Fruit fly (Drosophila melanogaster) whole organism, embryonic: Measurements from ENCODE around the gene CG11085.

Experiments
- Ada2b ChIP-seq: fragments of 200-800 bp; sonication (Bioruptor generic); IDR thresholded peaks from 2 replicates; pipeline ENCODE4 v1.3.6; 2022; ENCODE audit warnings: missing biosample characterization, missing genetic modification characterization
- Adf1 ChIP-seq: fragments of 200-800 bp; sonication (Bioruptor generic); IDR thresholded peaks from 2 replicates; pipeline ENCODE4 v1.3.6; 2022; ENCODE audit warnings: missing biosample characterization, missing genetic modification characterization
- CG10654 ChIP-seq: fragments of 200-800 bp; sonication (Bioruptor generic); optimal IDR thresholded peaks from 2 replicates; lab custom pipeline; 2016; ENCODE audit warnings: missing biosample characterization, missing genetic modification characterization
- CG11696 ChIP-seq: fragments of 200-800 bp; sonication (Bioruptor generic); IDR thresholded peaks from 2 replicates; pipeline ENCODE4 v1.3.6; 2022; ENCODE audit warnings: missing biosample characterization, missing genetic modification characterization
- CG12104 ChIP-seq: fragments of 200-800 bp; sonication (Bioruptor generic); optimal IDR thresholded peaks from 3 replicates; lab custom pipeline; 2016; ENCODE audit warnings: missing biosample characterization, missing genetic modification characterization
- CG12155 ChIP-seq: fragments of 200-800 bp; sonication (Bioruptor generic); optimal IDR thresholded peaks from 3 replicates; lab custom pipeline; 2016; ENCODE audit warnings: missing biosample characterization, missing genetic modification characterization
- CG14860 ChIP-seq: fragments of 200-800 bp; sonication (Bioruptor generic); IDR thresholded peaks from 3 replicates; pipeline ENCODE4 v1.3.6; 2022; ENCODE audit warnings: missing biosample characterization, missing genetic modification characterization; ENCODE audit not compliant: partially characterized antibody
- CG15073 ChIP-seq: fragments of 200-800 bp; sonication (Bioruptor generic); optimal IDR thresholded peaks from 2 replicates; lab custom pipeline; 2016; ENCODE audit warnings: missing biosample characterization, missing genetic modification characterization
- CG15269 ChIP-seq: fragments of 200-800 bp; sonication (Bioruptor generic); optimal IDR thresholded peaks from 2 replicates; lab custom pipeline; 2018; ENCODE audit warnings: missing biosample characterization, mild to moderate bottlenecking, missing genetic modification characterization, moderate library complexity
- CG1603 ChIP-seq: fragments of 200-800 bp; sonication (Bioruptor generic); optimal IDR thresholded peaks from 2 replicates; lab custom pipeline; 2019; ENCODE audit warnings: missing biosample characterization, mild to moderate bottlenecking, missing genetic modification characterization, moderate library complexity
- CG1647 ChIP-seq: fragments of 200-800 bp; sonication (Bioruptor generic); optimal IDR thresholded peaks from 3 replicates; lab custom pipeline; 2016; ENCODE audit warnings: missing biosample characterization, missing genetic modification characterization
- CG16863 ChIP-seq: fragments of 200-800 bp; sonication (Bioruptor generic); optimal IDR thresholded peaks from 3 replicates; lab custom pipeline; 2016; ENCODE audit warnings: missing biosample characterization, missing genetic modification characterization
- CG18599 ChIP-seq: fragments of 200-800 bp; sonication (Bioruptor generic); optimal IDR thresholded peaks from 3 replicates; lab custom pipeline; 2017; ENCODE audit warnings: missing biosample characterization, missing genetic modification characterization, mild to moderate bottlenecking, moderate library complexity, missing genetic modification reagents
- CG2202 ChIP-seq: fragments of 200-800 bp; sonication (Bioruptor generic); optimal IDR thresholded peaks from 2 replicates; lab custom pipeline; 2018; ENCODE audit warnings: missing biosample characterization, mild to moderate bottlenecking, missing genetic modification characterization
- CG33557 ChIP-seq: fragments of 200-800 bp; sonication (Bioruptor generic); optimal IDR thresholded peaks from 2 replicates; lab custom pipeline; 2019; ENCODE audit warnings: missing biosample characterization, mild to moderate bottlenecking, missing genetic modification characterization, moderate library complexity
- CG34224 ChIP-seq: fragments of 200-800 bp; sonication (Bioruptor generic); IDR thresholded peaks from 3 replicates; pipeline ENCODE4 v1.3.6; 2022; ENCODE audit warnings: missing biosample characterization, missing genetic modification characterization; ENCODE audit not compliant: partially characterized antibody
- CG4404 ChIP-seq: fragments of 200-800 bp; sonication (Bioruptor generic); IDR thresholded peaks from 2 replicates; pipeline ENCODE4 v1.3.6; 2022; ENCODE audit warnings: missing biosample characterization, missing genetic modification characterization
- CG6791 ChIP-seq: fragments of 200-800 bp; sonication (Bioruptor generic); IDR thresholded peaks from 3 replicates; pipeline ENCODE4 v1.3.6; 2022; ENCODE audit warnings: missing biosample characterization, missing genetic modification characterization; ENCODE audit not compliant: partially characterized antibody
- CG7963 ChIP-seq: fragments of 200-800 bp; sonication (Bioruptor generic); IDR thresholded peaks from 3 replicates; pipeline ENCODE4 v1.3.6; 2022; ENCODE audit warnings: missing biosample characterization, missing genetic modification characterization; ENCODE audit not compliant: partially characterized antibody
- CG8924 ChIP-seq: fragments of 200-800 bp; optimal IDR thresholded peaks from 3 replicates; lab custom pipeline; 2019; ENCODE audit warnings: missing biosample characterization, mild to moderate bottlenecking, missing genetic modification characterization, moderate library complexity
- D ChIP-seq, 2 experiments: fragments of 200-800 bp in 1 of 2; fragments of >200 bp in 1 of 2; sonication (Bioruptor generic) in 1 of 2; optimal IDR thresholded peaks; 2 replicates in 1 of 2; 3 replicates in 1 of 2; lab custom pipeline; 2017; ENCODE audit warnings: mild to moderate bottlenecking in 1 of 2, missing biosample characterization in 1 of 2, missing genetic modification characterization in 1 of 2, missing genetic modification reagents in 1 of 2
- Dll ChIP-seq: fragments of 200-800 bp; sonication (Bioruptor generic); IDR thresholded peaks from 4 replicates; pipeline ENCODE4 v1.3.6; 2022; ENCODE audit warnings: missing biosample characterization, missing genetic modification characterization; ENCODE audit not compliant: partially characterized antibody
- H2.0 ChIP-seq: fragments of 200-800 bp; sonication (Bioruptor generic); IDR thresholded peaks from 2 replicates; pipeline ENCODE4 v1.3.6; 2022; ENCODE audit warnings: missing biosample characterization, missing genetic modification characterization
- Kr ChIP-seq: fragments of 200-800 bp; sonication (Bioruptor generic); optimal IDR thresholded peaks from 2 replicates; lab custom pipeline; 2017; ENCODE audit warnings: missing biosample characterization, mild to moderate bottlenecking, missing genetic modification characterization
- Med ChIP-seq: fragments of 200-800 bp; sonication (Bioruptor generic); peaks from one replicate; lab custom pipeline; 2016; ENCODE audit warnings: missing biosample characterization, missing genetic modification characterization, mild to moderate bottlenecking, inconsistent platforms, moderate library complexity
- NC2α ChIP-seq: fragments of 200-800 bp; sonication (Bioruptor generic); optimal IDR thresholded peaks from 2 replicates; lab custom pipeline; 2016; ENCODE audit warnings: missing biosample characterization, missing genetic modification characterization
- NFAT ChIP-seq: fragments of 200-800 bp; sonication (Bioruptor generic); IDR thresholded peaks from 2 replicates; pipeline ENCODE4 v1.3.6; 2022; ENCODE audit warnings: missing biosample characterization, missing genetic modification characterization
- Nf-YA ChIP-seq: fragments of 200-800 bp; sonication (Bioruptor generic); IDR thresholded peaks from 2 replicates; pipeline ENCODE4 v1.3.6; 2022; ENCODE audit warnings: missing biosample characterization, missing genetic modification characterization
- Oli ChIP-seq: fragments of 200-800 bp; sonication (Bioruptor generic); optimal IDR thresholded peaks from 2 replicates; lab custom pipeline; 2018; ENCODE audit warnings: missing biosample characterization, mild to moderate bottlenecking, missing genetic modification characterization, moderate library complexity
- Rx ChIP-seq: fragments of 200-800 bp; sonication (Bioruptor generic); IDR thresholded peaks from 2 replicates; pipeline ENCODE4 v1.3.6; 2022; ENCODE audit warnings: missing biosample characterization, missing genetic modification characterization
- abd-A ChIP-seq: fragments of 200-800 bp; sonication (Bioruptor generic); optimal IDR thresholded peaks from 3 replicates; lab custom pipeline; 2019; ENCODE audit warnings: missing biosample characterization, mild to moderate bottlenecking, missing genetic modification characterization, moderate library complexity
- ato ChIP-seq: fragments of 200-800 bp; sonication (Bioruptor generic); IDR thresholded peaks from 2 replicates; pipeline ENCODE4 v1.3.6; 2022; ENCODE audit warnings: missing biosample characterization, missing genetic modification characterization; ENCODE audit not compliant: partially characterized antibody
- cad ChIP-seq: fragments of >200 bp; optimal IDR thresholded peaks from 2 replicates; lab custom pipeline; 2017; ENCODE audit warnings: missing biosample characterization, missing genetic modification characterization
- disco-r ChIP-seq: fragments of 200-800 bp; sonication (Bioruptor generic); optimal IDR thresholded peaks from 2 replicates; lab custom pipeline; 2016; ENCODE audit warnings: missing biosample characterization, missing genetic modification characterization
- dmrt11E ChIP-seq: fragments of 200-800 bp; sonication (Bioruptor generic); optimal IDR thresholded peaks from 3 replicates; lab custom pipeline; 2018; ENCODE audit warnings: missing biosample characterization, mild to moderate bottlenecking, missing genetic modification characterization, moderate library complexity
- eve ChIP-seq, 2 experiments: fragments of >200 bp; optimal IDR thresholded peaks; 2 replicates each; lab custom pipeline; 2017; ENCODE audit warnings: missing biosample characterization in 2 of 2, missing genetic modification characterization in 2 of 2
- fd102C ChIP-seq: fragments of 200-800 bp; sonication (Bioruptor generic); optimal IDR thresholded peaks from 2 replicates; lab custom pipeline; 2018; ENCODE audit warnings: missing biosample characterization, mild to moderate bottlenecking, missing genetic modification characterization, moderate library complexity
- gfzf ChIP-seq: fragments of 200-800 bp; sonication (Bioruptor generic); optimal IDR thresholded peaks from 2 replicates; lab custom pipeline; 2016; ENCODE audit warnings: missing biosample characterization, mild to moderate bottlenecking, missing genetic modification characterization, moderate library complexity
- grn ChIP-seq: fragments of 200-800 bp; sonication (Bioruptor generic); optimal IDR thresholded peaks from 3 replicates; lab custom pipeline; 2017; ENCODE audit warnings: missing biosample characterization, missing genetic modification characterization
- her ChIP-seq: fragments of 200-800 bp; sonication (Bioruptor generic); optimal IDR thresholded peaks from 2 replicates; lab custom pipeline; 2016; ENCODE audit warnings: missing biosample characterization, missing genetic modification characterization
- hth ChIP-seq: fragments of >200 bp; optimal IDR thresholded peaks from 2 replicates; lab custom pipeline; 2017; ENCODE audit warnings: inconsistent platforms
- inv ChIP-seq: fragments of 200-800 bp; sonication (Bioruptor generic); IDR thresholded peaks from 2 replicates; pipeline ENCODE4 v1.3.6; 2022; ENCODE audit warnings: missing biosample characterization, missing genetic modification characterization; ENCODE audit not compliant: partially characterized antibody
- ken ChIP-seq: fragments of 200-800 bp; sonication (Bioruptor generic); IDR thresholded peaks from 3 replicates; pipeline ENCODE4 v1.3.6; 2022; ENCODE audit warnings: missing biosample characterization, missing genetic modification characterization
- lola ChIP-seq, 3 experiments: fragments of >200 bp in 2 of 3; fragments of 200-800 bp in 1 of 3; sonication (Bioruptor generic) in 1 of 3; optimal IDR thresholded peaks; 2 replicates each; lab custom pipeline; 2017 to 2019; ENCODE audit warnings: missing biosample characterization in 3 of 3, missing genetic modification characterization in 3 of 3, mild to moderate bottlenecking in 1 of 3, moderate library complexity in 1 of 3
- salm ChIP-seq: fragments of 200-800 bp; sonication (Bioruptor generic); optimal IDR thresholded peaks from 2 replicates; lab custom pipeline; 2018; ENCODE audit warnings: missing biosample characterization, mild to moderate bottlenecking, missing genetic modification characterization
- sd ChIP-seq: fragments of 200-800 bp; sonication (Bioruptor generic); optimal IDR thresholded peaks from 3 replicates; lab custom pipeline; 2018; ENCODE audit warnings: missing biosample characterization, mild to moderate bottlenecking, missing genetic modification characterization, moderate library complexity
- sens ChIP-seq: fragments of 200-800 bp; sonication (Bioruptor generic); peaks from one replicate; lab custom pipeline; 2016; ENCODE audit warnings: missing biosample characterization, missing genetic modification characterization
- slp2 ChIP-seq: fragments of 200-800 bp; sonication (Bioruptor generic); optimal IDR thresholded peaks from 2 replicates; lab custom pipeline; 2016; ENCODE audit warnings: missing biosample characterization, missing genetic modification characterization
- sr ChIP-seq: fragments of 200-800 bp; sonication (Bioruptor generic); IDR thresholded peaks from 3 replicates; pipeline ENCODE4 v1.3.6; 2022; ENCODE audit warnings: missing biosample characterization, missing genetic modification characterization
- tio ChIP-seq: fragments of 200-800 bp; sonication (Bioruptor generic); optimal IDR thresholded peaks from 2 replicates; lab custom pipeline; 2017; ENCODE audit warnings: missing biosample characterization, missing genetic modification characterization, inconsistent platforms

CG11085 gene

DNA sequence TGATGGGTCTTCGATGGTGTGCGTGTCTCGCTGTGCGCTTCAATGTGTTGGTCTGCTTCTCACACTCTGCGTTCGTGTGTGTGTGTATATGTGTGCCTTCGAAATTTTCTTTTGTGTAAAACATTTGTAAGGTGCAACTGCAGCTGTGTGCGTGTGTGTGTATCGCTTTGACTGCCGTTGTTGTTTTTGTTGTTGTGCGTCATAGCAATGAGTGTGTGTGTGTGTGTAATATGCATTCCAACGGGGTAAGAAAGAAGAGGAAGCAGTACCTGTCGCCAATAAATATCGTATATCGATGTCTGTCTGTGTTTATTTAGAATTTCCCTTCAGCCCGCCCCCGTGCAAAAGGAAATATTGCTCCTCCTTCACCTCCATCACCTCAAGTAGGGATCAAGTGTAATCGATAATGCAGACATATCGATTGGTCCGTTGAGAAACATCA, 38.2 kb downstream of the CG11085 start (continued):
- TF ChIP-seq grn, result no peak
- no peak for TF ChIP-seq NC2α (GFP tag; lab: Kevin White, UChicago)
- TF ChIP-seq dmrt11E, result no peak
- peak; percentile 83 for TF ChIP-seq Med (GFP tag; lab: Kevin White, UChicago)
- no peak for TF ChIP-seq Rx (GFP tag; lab: Robert Waterston, UW)
- TF ChIP-seq CG2202, result no peak
- no peak for TF ChIP-seq tio (GFP tag; lab: Kevin White, UChicago)
- peak; percentile 63 for TF ChIP-seq CG12155 (GFP tag; lab: Kevin White, UChicago)
- TF ChIP-seq Ada2b, result no peak
- TF ChIP-seq Adf1 (GFP tag; lab: Robert Waterston, UW), result peak; percentile 37
- TF ChIP-seq CG4404 (GFP tag; lab: Robert Waterston, UW), result no peak
- peak; percentile 41; the same call in 1 of the 3 replicates for TF ChIP-seq CG14860
- no peak for TF ChIP-seq fd102C (GFP tag; lab: Kevin White, UChicago)
- TF ChIP-seq CG10654, result no peak
- TF ChIP-seq CG6791 (GFP tag; lab: Robert Waterston, UW), result peak; percentile 81
- no peak for TF ChIP-seq slp2 (GFP tag; lab: Kevin White, UChicago)
- TF ChIP-seq hth (lab: Kevin White, UChicago), result no peak
- peak; percentile 14 for TF ChIP-seq her (GFP tag; lab: Kevin White, UChicago)
- TF ChIP-seq CG33557 (GFP tag; lab: Kevin White, UChicago), result peak; percentile 47
- TF ChIP-seq CG15269 (tag; lab: Kevin White, UChicago), result no peak
- 0 out of 2 replicates have a peak, but pooled peaks have one; percentile 13 for TF ChIP-seq inv (GFP tag; lab: Robert Waterston, UW)
- TF ChIP-seq Oli, result no peak
- TF ChIP-seq CG11696 (GFP tag; lab: Robert Waterston, UW), result no peak
- no peak for TF ChIP-seq cad (GFP tag; lab: Kevin White, UChicago)
- no peak for TF ChIP-seq CG15073 (GFP tag; lab: Kevin White, UChicago)
- peak in 1 of 3 experiments; percentile 62 for TF ChIP-seq lola (GFP tag; optimal IDR thresholded peaks at IDR 0.05; lab: Kevin White, UChicago)
- TF ChIP-seq sr (GFP tag; lab: Robert Waterston, UW), result no peak
- TF ChIP-seq Dll (GFP tag; lab: Robert Waterston, UW), result peak; percentile 19; the same call in 1 of the 4 replicates
- TF ChIP-seq Nf-YA (GFP tag; lab: Robert Waterston, UW), result no peak
- no peak for TF ChIP-seq CG1647 (GFP tag; lab: Kevin White, UChicago)
- TF ChIP-seq eve (GFP tag; optimal IDR thresholded peaks at IDR 0.05; lab: Kevin White, UChicago), result no peak
- TF ChIP-seq sd (tag; lab: Kevin White, UChicago), result peak; percentile 95
- peak; percentile 42; the same call in 1 of the 3 replicates for TF ChIP-seq CG7963
- TF ChIP-seq CG34224 (GFP tag; lab: Robert Waterston, UW), result no peak
- TF ChIP-seq H2.0 (GFP tag; lab: Robert Waterston, UW), result no peak
- TF ChIP-seq salm, result peak; percentile 3
- TF ChIP-seq disco-r (GFP tag; lab: Kevin White, UChicago), result no peak
- TF ChIP-seq CG12104, result no peak
- peak; percentile 34 for TF ChIP-seq CG18599 (GFP tag; lab: Kevin White, UChicago)
- TF ChIP-seq D (optimal IDR thresholded peaks at IDR 0.05; lab: Kevin White, UChicago), result peak; percentile 54
- no peak for TF ChIP-seq D (GFP tag; optimal IDR thresholded peaks at IDR 0.05; lab: Kevin White, UChicago)
- TF ChIP-seq NFAT (GFP tag; lab: Robert Waterston, UW), result no peak
- TF ChIP-seq abd-A (tag; lab: Kevin White, UChicago), result peak; percentile 57
- peak; percentile 78 for TF ChIP-seq Kr (GFP tag; lab: Kevin White, UChicago)
- peak; percentile 59 for TF ChIP-seq CG8924 (tag; lab: Kevin White, UChicago)
- TF ChIP-seq gfzf, result no peak
- no peak for TF ChIP-seq CG16863 (GFP tag; lab: Kevin White, UChicago)
- peak; percentile 36 for TF ChIP-seq CG1603 (tag; lab: Kevin White, UChicago)
- TF ChIP-seq sens, result peak; percentile 70
- TF ChIP-seq ato (GFP tag; lab: Robert Waterston, UW), result peak; percentile 33; the same call in 1 of the 2 replicates
- no peak for TF ChIP-seq ken
